Worm (Caenorhabditis elegans): ENCODE data around the gene Y22D7AL.15.

The Y22D7AL.15 gene

ce11 chrIII:1619442-1619841 is 40.2 kb downstream of the Y22D7AL.15 start, which contains the start of gene hsp-60:
Gene hsp-60 (plus strand): TSS chrIII:1619742.
- TF ChIP-seq elt-4 (tag; optimal IDR thresholded peaks at IDR 0.05): no peak
- no peak for TF ChIP-seq ama-1 (optimal IDR thresholded peaks at IDR 0.05)
- TF ChIP-seq unc-3 (GFP tag; conservative IDR thresholded peaks at IDR 0.05): no peak
- no peak for TF ChIP-seq unc-3 (tag; optimal IDR thresholded peaks at IDR 0.05)
- TF ChIP-seq ceh-24 (tag; optimal IDR thresholded peaks at IDR 0.05): no peak
- TF ChIP-seq fax-1 (tag; optimal IDR thresholded peaks at IDR 0.05): no peak
- TF ChIP-seq ceh-45 (GFP tag; IDR thresholded peaks at IDR 0.05): no peak
- TF ChIP-seq ttx-3 (tag; optimal IDR thresholded peaks at IDR 0.05): no peak
- TF ChIP-seq sdc-2 (tag; optimal IDR thresholded peaks at IDR 0.05): no peak
- no peak for TF ChIP-seq ceh-18 (tag; optimal IDR thresholded peaks at IDR 0.05)
- no peak for TF ChIP-seq ztf-16 (tag; optimal IDR thresholded peaks at IDR 0.05)
- no peak for TF ChIP-seq ceh-14 (tag; optimal IDR thresholded peaks at IDR 0.05)
- no peak for TF ChIP-seq ceh-22 (tag; optimal IDR thresholded peaks at IDR 0.05)
- no peak for TF ChIP-seq tbx-2 (tag; optimal IDR thresholded peaks at IDR 0.05)
- no peak for TF ChIP-seq ref-2 (tag; optimal IDR thresholded peaks at IDR 0.05)

- TF ChIP-seq pag-3 (tag; optimal IDR thresholded peaks at IDR 0.05; ENCODE audit: borderline replicate concordance) (no peak), ceh-22 (tag; optimal IDR thresholded peaks at IDR 0.05) (peak; percentile 21), syd-9 (tag; optimal IDR thresholded peaks at IDR 0.05) (peak; percentile 85), ceh-19 (GFP tag; optimal IDR thresholded peaks at IDR 0.05) (peak; percentile 87), hlh-8 (tag; optimal IDR thresholded peaks at IDR 0.05) (peak; percentile 79), ceh-6 (GFP tag; optimal IDR thresholded peaks at IDR 0.05) (peak; percentile 66), dve-1 (tag; optimal IDR thresholded peaks at IDR 0.05) (peak; percentile 83), ahr-1 (tag; optimal IDR thresholded peaks at IDR 0.05) (peak; percentile 59), rnt-1 (tag; optimal IDR thresholded peaks at IDR 0.05) (peak; percentile 96), ceh-9 (tag; optimal IDR thresholded peaks at IDR 0.05) (no peak), elt-4 (tag; optimal IDR thresholded peaks at IDR 0.05) (no peak), pax-1 (tag; optimal IDR thresholded peaks at IDR 0.05) (peak; percentile 93), unc-86 (tag; optimal IDR thresholded peaks at IDR 0.05) (peak; percentile 94), F13H6.1 (tag; optimal IDR thresholded peaks at IDR 0.05) (peak; percentile 80), pros-1 (tag; optimal IDR thresholded peaks at IDR 0.05) (peak; percentile 18), ceh-14 (tag; optimal IDR thresholded peaks at IDR 0.05) (peak; percentile 90), nhr-11 (tag; optimal IDR thresholded peaks at IDR 0.05) (no peak), sox-2 (GFP tag; IDR thresholded peaks at IDR 0.05) (peak; percentile 64), K09A11.1 (tag; optimal IDR thresholded peaks at IDR 0.05; ENCODE audit: insufficient read depth) (peak; percentile 92), K02D7.2 (tag; optimal IDR thresholded peaks at IDR 0.05) (peak; percentile 82), ceh-18 (tag; optimal IDR thresholded peaks at IDR 0.05) (peak; percentile 97), che-1 (tag; optimal IDR thresholded peaks at IDR 0.05) (peak; percentile 72), odd-2 (tag; optimal IDR thresholded peaks at IDR 0.05) (peak; percentile 45), ceh-45 (GFP tag; IDR thresholded peaks at IDR 0.05) (0 out of 2 replicates have a peak, but pooled peaks have one; percentile 63), C38D4.7 (GFP tag; optimal IDR thresholded peaks at IDR 0.05) (peak; percentile 66), madf-2 (tag; optimal IDR thresholded peaks at IDR 0.05) (peak; percentile 72), fax-1 (tag; optimal IDR thresholded peaks at IDR 0.05) (peak; percentile 80), eyg-1 (tag; optimal IDR thresholded peaks at IDR 0.05) (peak; percentile 83), hlh-30 (tag; optimal IDR thresholded peaks at IDR 0.05; ENCODE audit: insufficient read depth) (peak; percentile 81), ets-4 (tag; optimal IDR thresholded peaks at IDR 0.05) (peak; percentile 49), Y22D7AL.16 (tag; optimal IDR thresholded peaks at IDR 0.05) (peak; percentile 20), ceh-30 (tag; optimal IDR thresholded peaks at IDR 0.05) (no peak), ttx-3 (tag; optimal IDR thresholded peaks at IDR 0.05) (peak; percentile 79), hlh-15 (tag; optimal IDR thresholded peaks at IDR 0.05) (peak; percentile 7), fkh-6 (tag; optimal IDR thresholded peaks at IDR 0.05) (peak; percentile 76), ceh-48 (tag; optimal IDR thresholded peaks at IDR 0.05) (peak; percentile 51), unc-42 (tag; optimal IDR thresholded peaks at IDR 0.05) (peak; percentile 89), C08G9.2 (tag; optimal IDR thresholded peaks at IDR 0.05) (peak; percentile 85), ceh-2 (tag; optimal IDR thresholded peaks at IDR 0.05) (peak; percentile 85), lin-11 (tag; optimal IDR thresholded peaks at IDR 0.05) (peak; percentile 67), pat-9 (tag; optimal IDR thresholded peaks at IDR 0.05) (peak; percentile 91), ztf-16 (tag; optimal IDR thresholded peaks at IDR 0.05) (peak; percentile 89), ceh-31 (tag; optimal IDR thresholded peaks at IDR 0.05) (peak; percentile 95), ama-1 (optimal IDR thresholded peaks at IDR 0.05) (no peak), fkh-10 (GFP tag; optimal IDR thresholded peaks at IDR 0.05) (peak; percentile 55)
Observed at ce11 chrIII:1618915-1619314, 40.7 kb downstream of the Y22D7AL.15 start, which contains the start of gene Y22D7AL.10. Gene Y22D7AL.10 (minus strand): TSS chrIII:1618929.
